Fruit fly (Drosophila melanogaster) whole organism, embryonic: Measurements from ENCODE around the gene CSN1b.

Experiments used
- Bdp1 ChIP-seq: fragments of 200-800 bp; sonication (Bioruptor generic); optimal IDR thresholded peaks from 3 replicates; lab custom pipeline; 2016; ENCODE audit warnings: missing biosample characterization, missing genetic modification characterization
- CG10543 ChIP-seq: fragments of 200-800 bp; sonication (Bioruptor generic); optimal IDR thresholded peaks from 3 replicates; lab custom pipeline; 2017; ENCODE audit warnings: missing biosample characterization, mild to moderate bottlenecking, missing genetic modification characterization, moderate library complexity
- CG10979 ChIP-seq: fragments of 200-800 bp; sonication (Bioruptor generic); optimal IDR thresholded peaks from 2 replicates; lab custom pipeline; 2018; ENCODE audit warnings: missing biosample characterization, mild to moderate bottlenecking, missing genetic modification characterization, moderate library complexity
- CG11093 ChIP-seq: fragments of 200-800 bp; sonication (Bioruptor generic); IDR thresholded peaks from 3 replicates; pipeline ENCODE4 v1.3.6; 2022; ENCODE audit warnings: missing biosample characterization, missing genetic modification characterization
- CG11247 ChIP-seq: fragments of 200-800 bp; sonication (Bioruptor generic); IDR thresholded peaks from 2 replicates; pipeline ENCODE4 v1.3.6; 2022; ENCODE audit warnings: missing biosample characterization, missing genetic modification characterization
- CG11456 ChIP-seq: fragments of 200-800 bp; sonication (Bioruptor generic); IDR thresholded peaks from 3 replicates; pipeline ENCODE4 v1.3.6; 2022; ENCODE audit warnings: missing biosample characterization, missing genetic modification characterization
- CG11504 ChIP-seq: fragments of 200-800 bp; sonication (Bioruptor generic); optimal IDR thresholded peaks from 3 replicates; lab custom pipeline; 2019; ENCODE audit warnings: missing biosample characterization, mild to moderate bottlenecking, missing genetic modification characterization, moderate library complexity
- CG13624 ChIP-seq: fragments of 200-800 bp; sonication (Bioruptor generic); optimal IDR thresholded peaks from 2 replicates; lab custom pipeline; 2016; ENCODE audit warnings: missing biosample characterization, missing genetic modification characterization
- CG15479 ChIP-seq: fragments of 200-800 bp; sonication (Bioruptor generic); optimal IDR thresholded peaks from 3 replicates; lab custom pipeline; 2019; ENCODE audit warnings: missing biosample characterization, mild to moderate bottlenecking, missing genetic modification characterization, moderate library complexity
- CG1602 ChIP-seq: fragments of 200-800 bp; sonication (Bioruptor generic); optimal IDR thresholded peaks from 3 replicates; lab custom pipeline; 2016; ENCODE audit warnings: missing biosample characterization, missing genetic modification characterization
- CG16815 ChIP-seq: fragments of 200-800 bp; sonication (Bioruptor generic); optimal IDR thresholded peaks from 3 replicates; lab custom pipeline; 2017; ENCODE audit warnings: missing biosample characterization, mild to moderate bottlenecking, missing genetic modification characterization
- CG17359 ChIP-seq: fragments of 200-800 bp; sonication (Bioruptor generic); optimal IDR thresholded peaks from 3 replicates; lab custom pipeline; 2018; ENCODE audit warnings: missing biosample characterization, mild to moderate bottlenecking, missing genetic modification characterization, moderate library complexity
- CG17829 ChIP-seq: fragments of 200-800 bp; optimal IDR thresholded peaks from 2 replicates; lab custom pipeline; 2019; ENCODE audit warnings: missing biosample characterization, mild to moderate bottlenecking, missing genetic modification characterization, moderate library complexity
- CG2889 ChIP-seq: fragments of 200-800 bp; sonication (Bioruptor generic); IDR thresholded peaks from 3 replicates; pipeline ENCODE4 v1.3.6; 2022; ENCODE audit warnings: missing biosample characterization, missing genetic modification characterization
- CG30431 ChIP-seq: fragments of 200-800 bp; sonication (Bioruptor generic); optimal IDR thresholded peaks from 2 replicates; lab custom pipeline; 2017; ENCODE audit warnings: missing biosample characterization, missing genetic modification characterization
- CG31441 ChIP-seq: fragments of 200-800 bp; sonication (Bioruptor generic); IDR thresholded peaks from 2 replicates; pipeline ENCODE4 v1.3.6; 2022; ENCODE audit warnings: missing biosample characterization, missing genetic modification characterization
- CG32767 ChIP-seq: fragments of 200-800 bp; sonication (Bioruptor generic); IDR thresholded peaks from 2 replicates; pipeline ENCODE4 v1.3.6; 2022; ENCODE audit warnings: missing biosample characterization, missing genetic modification characterization
- CG3281 ChIP-seq: fragments of 200-800 bp; sonication (Bioruptor generic); optimal IDR thresholded peaks from 3 replicates; lab custom pipeline; 2017; ENCODE audit warnings: missing biosample characterization, mild to moderate bottlenecking, missing genetic modification characterization
- CG4328 ChIP-seq: fragments of 200-800 bp; sonication (Bioruptor generic); optimal IDR thresholded peaks from 3 replicates; lab custom pipeline; 2017; ENCODE audit warnings: missing biosample characterization, missing genetic modification reagents, missing genetic modification characterization
- CG43689 ChIP-seq: fragments of 200-800 bp; sonication (Bioruptor generic); IDR thresholded peaks from 2 replicates; pipeline ENCODE4 v1.3.6; 2022; ENCODE audit warnings: missing biosample characterization, missing genetic modification characterization
- CG4617 ChIP-seq: fragments of 200-800 bp; sonication (Bioruptor generic); optimal IDR thresholded peaks from 3 replicates; lab custom pipeline; 2016; ENCODE audit warnings: missing biosample characterization, missing genetic modification characterization, borderline replicate concordance
- CG7839 ChIP-seq: fragments of 200-800 bp; sonication (Bioruptor generic); optimal IDR thresholded peaks from 3 replicates; lab custom pipeline; 2018; ENCODE audit warnings: missing biosample characterization, mild to moderate bottlenecking, missing genetic modification characterization, moderate library complexity
- CG8359 ChIP-seq: fragments of 200-800 bp; sonication (Bioruptor generic); optimal IDR thresholded peaks from 2 replicates; lab custom pipeline; 2017; ENCODE audit warnings: missing biosample characterization, mild to moderate bottlenecking, missing genetic modification characterization, borderline replicate concordance
- CG9215 ChIP-seq: fragments of 200-800 bp; sonication (Bioruptor generic); IDR thresholded peaks from 2 replicates; pipeline ENCODE4 v1.3.6; 2022; ENCODE audit warnings: missing biosample characterization, missing genetic modification characterization
- CG9437 ChIP-seq: fragments of 200-800 bp; sonication (Bioruptor generic); optimal IDR thresholded peaks from 2 replicates; lab custom pipeline; 2018; ENCODE audit warnings: missing biosample characterization, mild to moderate bottlenecking, missing genetic modification characterization
- CrebB ChIP-seq: fragments of 200-800 bp; sonication (Bioruptor generic); optimal IDR thresholded peaks from 3 replicates; lab custom pipeline; 2018; ENCODE audit warnings: missing biosample characterization, mild to moderate bottlenecking, missing genetic modification characterization
- HLH3B ChIP-seq: fragments of 200-800 bp; sonication (Bioruptor generic); IDR thresholded peaks from 2 replicates; pipeline ENCODE4 v1.3.6; 2022; ENCODE audit warnings: missing biosample characterization, missing genetic modification characterization
- HLH54F ChIP-seq: fragments of 200-800 bp; sonication (Bioruptor generic); optimal IDR thresholded peaks from 3 replicates; lab custom pipeline; 2016; ENCODE audit warnings: missing biosample characterization, missing genetic modification characterization
- HmgZ ChIP-seq: fragments of 200-800 bp; sonication (Bioruptor generic); optimal IDR thresholded peaks from 2 replicates; lab custom pipeline; 2018; ENCODE audit warnings: missing biosample characterization, mild to moderate bottlenecking, missing genetic modification characterization
- Oli ChIP-seq: fragments of 200-800 bp; sonication (Bioruptor generic); optimal IDR thresholded peaks from 2 replicates; lab custom pipeline; 2018; ENCODE audit warnings: missing biosample characterization, mild to moderate bottlenecking, missing genetic modification characterization, moderate library complexity
- Six4 ChIP-seq: fragments of 200-800 bp; sonication (Bioruptor generic); optimal IDR thresholded peaks from 2 replicates; lab custom pipeline; 2016; ENCODE audit warnings: missing biosample characterization, missing genetic modification characterization
- Xbp1 ChIP-seq: fragments of 200-800 bp; sonication (Bioruptor generic); optimal IDR thresholded peaks from 3 replicates; lab custom pipeline; 2016; ENCODE audit warnings: missing biosample characterization, mild to moderate bottlenecking, missing genetic modification characterization
- abd-A ChIP-seq: fragments of 200-800 bp; sonication (Bioruptor generic); optimal IDR thresholded peaks from 3 replicates; lab custom pipeline; 2019; ENCODE audit warnings: missing biosample characterization, mild to moderate bottlenecking, missing genetic modification characterization, moderate library complexity
- bowl ChIP-seq: fragments of 200-800 bp; sonication (Bioruptor generic); IDR thresholded peaks from 2 replicates; pipeline ENCODE4 v1.3.6; 2022; ENCODE audit warnings: missing biosample characterization, missing genetic modification characterization
- br ChIP-seq: fragments of >200 bp; optimal IDR thresholded peaks from 2 replicates; lab custom pipeline; 2017
- corto ChIP-seq: fragments of 200-800 bp; sonication (Bioruptor generic); optimal IDR thresholded peaks from 2 replicates; lab custom pipeline; 2016; ENCODE audit warnings: missing biosample characterization, mild to moderate bottlenecking, missing genetic modification characterization, moderate library complexity
- croc ChIP-seq: fragments of 200-800 bp; sonication (Bioruptor generic); conservative IDR thresholded peaks from 3 replicates; pipeline ENCODE4 v1.3.6; 2022; ENCODE audit warnings: missing biosample characterization, missing genetic modification characterization
- dati ChIP-seq: fragments of 200-800 bp; sonication (Bioruptor generic); IDR thresholded peaks from 2 replicates; pipeline ENCODE4 v1.3.6; 2022; ENCODE audit warnings: missing biosample characterization, missing genetic modification characterization
- emc ChIP-seq: fragments of 200-800 bp; sonication (Bioruptor generic); optimal IDR thresholded peaks from 2 replicates; lab custom pipeline; 2016; ENCODE audit warnings: missing biosample characterization, missing genetic modification characterization
- fd96Cb ChIP-seq: fragments of 200-800 bp; sonication (Bioruptor generic); optimal IDR thresholded peaks from 2 replicates; lab custom pipeline; 2018; ENCODE audit warnings: missing biosample characterization, mild to moderate bottlenecking, missing genetic modification characterization, moderate library complexity
- hkb ChIP-seq, 2 experiments: fragments of 200-800 bp in 1 of 2; fragments of >200 bp in 1 of 2; sonication (Bioruptor generic) in 1 of 2; IDR thresholded peaks in 1 of 2; optimal IDR thresholded peaks in 1 of 2; 2 replicates each; pipeline versions ENCODE4 v1.3.6 to Lab custom; 2017 to 2022; ENCODE audit warnings: missing biosample characterization in 1 of 2, missing genetic modification characterization in 1 of 2
- mam ChIP-seq: fragments of 200-800 bp; sonication (Bioruptor generic); optimal IDR thresholded peaks from 3 replicates; lab custom pipeline; 2016; ENCODE audit warnings: missing biosample characterization, missing genetic modification characterization
- nmo ChIP-seq: fragments of 200-800 bp; sonication (Bioruptor generic); optimal IDR thresholded peaks from 2 replicates; lab custom pipeline; 2018; ENCODE audit warnings: missing biosample characterization, mild to moderate bottlenecking, missing genetic modification characterization, moderate library complexity
- oc ChIP-seq: fragments of 200-800 bp; sonication (Bioruptor generic); optimal IDR thresholded peaks from 2 replicates; lab custom pipeline; 2018; ENCODE audit warnings: missing biosample characterization, mild to moderate bottlenecking, missing genetic modification characterization, moderate library complexity
- pzg ChIP-seq: fragments of 200-800 bp; sonication (Bioruptor generic); optimal IDR thresholded peaks from 3 replicates; lab custom pipeline; 2018; ENCODE audit warnings: missing biosample characterization, mild to moderate bottlenecking, missing genetic modification characterization, moderate library complexity
- sim ChIP-seq: fragments of 200-800 bp; sonication (Bioruptor generic); IDR thresholded peaks from 2 replicates; pipeline ENCODE4 v1.3.6; 2022; ENCODE audit warnings: missing biosample characterization, missing genetic modification characterization
- tin ChIP-seq: fragments of 200-800 bp; sonication (Bioruptor generic); optimal IDR thresholded peaks from 3 replicates; lab custom pipeline; 2016; ENCODE audit warnings: missing biosample characterization, missing genetic modification characterization
- tio ChIP-seq: fragments of 200-800 bp; sonication (Bioruptor generic); optimal IDR thresholded peaks from 2 replicates; lab custom pipeline; 2017; ENCODE audit warnings: missing biosample characterization, missing genetic modification characterization, inconsistent platforms
- trem ChIP-seq: fragments of 200-800 bp; optimal IDR thresholded peaks from 3 replicates; lab custom pipeline; 2019; ENCODE audit warnings: missing biosample characterization, mild to moderate bottlenecking, missing genetic modification characterization, moderate library complexity
- unpg ChIP-seq: fragments of 200-800 bp; sonication (Bioruptor generic); optimal IDR thresholded peaks from 3 replicates; lab custom pipeline; 2018; ENCODE audit warnings: missing biosample characterization, mild to moderate bottlenecking, missing genetic modification characterization, moderate library complexity

The CSN1b gene

dm6 chr3L:18898770-18899278 is 5.9 kb downstream of the CSN1b start, which contains the start of gene RpL26 (continued):
- TF ChIP-seq Six4 (no peak), mam (GFP tag; lab: Kevin White, UChicago) (peak; percentile 90), CrebB (peak; percentile 61), CG3281 (peak; percentile 72), HLH54F (GFP tag; lab: Kevin White, UChicago) (peak; percentile 86), CG2889 (GFP tag; lab: Robert Waterston, UW) (no peak), CG11093 (GFP tag; lab: Robert Waterston, UW) (0 out of 3 replicates have a peak, but pooled peaks have one; percentile 41), CG7839 (tag; lab: Kevin White, UChicago) (peak; percentile 53), br (lab: Kevin White, UChicago) (no peak), CG30431 (GFP tag; lab: Kevin White, UChicago) (no peak), croc (GFP tag; lab: Robert Waterston, UW) (peak; percentile 60), CG11504 (no peak), CG8359 (GFP tag; lab: Kevin White, UChicago) (peak; percentile 24), trem (tag; lab: Kevin White, UChicago) (peak; percentile 64), CG10543 (GFP tag; lab: Kevin White, UChicago) (peak; percentile 77), dati (no peak), fd96Cb (tag; lab: Kevin White, UChicago) (peak; percentile 42), abd-A (no peak), Bdp1 (GFP tag; lab: Kevin White, UChicago) (peak; percentile 74), CG13624 (GFP tag; lab: Kevin White, UChicago) (peak; percentile 92), hkb (optimal IDR thresholded peaks at IDR 0.05; lab: Kevin White, UChicago) (peak; percentile 78), hkb (GFP tag; IDR thresholded peaks at IDR 0.05; lab: Robert Waterston, UW) (peak; percentile 23; the same call in 1 of the 2 replicates), CG43689 (GFP tag; lab: Robert Waterston, UW) (no peak), pzg (GFP tag; lab: Kevin White, UChicago) (peak; percentile 82), corto (GFP tag; lab: Kevin White, UChicago) (no peak), unpg (GFP tag; lab: Kevin White, UChicago) (peak; percentile 51), tio (GFP tag; lab: Kevin White, UChicago) (no peak), oc (tag; lab: Kevin White, UChicago) (no peak), CG32767 (GFP tag; lab: Robert Waterston, UW) (peak; percentile 22; the same call in 1 of the 2 replicates), sim (GFP tag; lab: Robert Waterston, UW) (no peak), bowl (GFP tag; lab: Robert Waterston, UW) (no peak), CG16815 (GFP tag; lab: Kevin White, UChicago) (peak; percentile 65), CG11247 (GFP tag; lab: Robert Waterston, UW) (peak; percentile 67), CG4328 (GFP tag; lab: Kevin White, UChicago) (peak; percentile 77), CG4617 (GFP tag; lab: Kevin White, UChicago) (peak; percentile 55), nmo (GFP tag; lab: Kevin White, UChicago) (peak; percentile 92), CG9215 (GFP tag; lab: Robert Waterston, UW) (peak; percentile 85), CG17359 (tag; lab: Kevin White, UChicago) (peak; percentile 43), CG11456 (no peak), CG17829 (tag; lab: Kevin White, UChicago) (peak; percentile 76), Xbp1 (GFP tag; lab: Kevin White, UChicago) (peak; percentile 84), HLH3B (0 out of 2 replicates have a peak, but pooled peaks have one; percentile 36), HmgZ (peak; percentile 78), CG31441 (GFP tag; lab: Robert Waterston, UW) (peak; percentile 62), CG9437 (peak; percentile 77), tin (GFP tag; lab: Kevin White, UChicago) (peak; percentile 61), emc (GFP tag; lab: Kevin White, UChicago) (peak; percentile 72), Oli (tag; lab: Kevin White, UChicago) (peak; percentile 51), CG15479 (GFP tag; lab: Kevin White, UChicago) (no peak), CG10979 (tag; lab: Kevin White, UChicago) (peak; percentile 46), CG1602 (GFP tag; lab: Kevin White, UChicago) (peak; percentile 78)
